Worm (Caenorhabditis elegans) whole organism, L2 larva: ENCODE data around the gene col-8.

Source experiments
- C34F6.9 ChIP-seq: fragments of 150-350 bp; optimal IDR thresholded peaks from 2 replicates; lab custom pipeline; 2014; ENCODE audit warnings: missing biosample characterization, missing genetic modification characterization
- F13H6.1 ChIP-seq: sonication (generic microtip); optimal IDR thresholded peaks from 2 replicates; lab custom pipeline; 2016; ENCODE audit warnings: missing genetic modification characterization, missing compliant biosample characterization
- R02D3.7 ChIP-seq: fragments of 150-350 bp; optimal IDR thresholded peaks from 2 replicates; lab custom pipeline; 2014; ENCODE audit warnings: missing biosample characterization, missing genetic modification characterization
- Y55F3AM.14 ChIP-seq: fragments of 200-800 bp; sonication (Bioruptor generic); optimal IDR thresholded peaks from 2 replicates; lab custom pipeline; 2018; ENCODE audit warnings: mild to moderate bottlenecking, missing genetic modification characterization, missing compliant biosample characterization
- alr-1 ChIP-seq: fragments of 150-350 bp; optimal IDR thresholded peaks from 2 replicates; lab custom pipeline; 2014; ENCODE audit warnings: missing biosample characterization, missing genetic modification characterization
- aly-2 ChIP-seq: fragments of 150-350 bp; optimal IDR thresholded peaks from 2 replicates; lab custom pipeline; 2014; ENCODE audit warnings: missing biosample characterization, missing genetic modification characterization
- ama-1 ChIP-seq: fragments of 150-350 bp; optimal IDR thresholded peaks from 2 replicates; lab custom pipeline; 2018; ENCODE audit warnings: inconsistent platforms
- blmp-1 ChIP-seq: sonication (generic microtip); optimal IDR thresholded peaks from 2 replicates; lab custom pipeline; 2017; ENCODE audit warnings: missing genetic modification characterization, mild to moderate bottlenecking, missing compliant biosample characterization, antibody characterized with exemption, moderate library complexity; ENCODE audit not compliant: insufficient read depth
- ceh-82 ChIP-seq: fragments of 150-350 bp; optimal IDR thresholded peaks from 2 replicates; lab custom pipeline; 2014; ENCODE audit warnings: missing biosample characterization, missing genetic modification characterization
- crh-2 ChIP-seq: sonication (generic microtip); optimal IDR thresholded peaks from 2 replicates; lab custom pipeline; 2017; ENCODE audit warnings: missing biosample characterization, missing genetic modification characterization
- dmd-4 ChIP-seq: sonication (generic microtip); optimal IDR thresholded peaks from 2 replicates; lab custom pipeline; 2017; ENCODE audit warnings: missing biosample characterization, missing genetic modification characterization
- egl-27 ChIP-seq: sonication (generic microtip); optimal IDR thresholded peaks from 3 replicates; lab custom pipeline; 2017; ENCODE audit warnings: missing biosample characterization, missing genetic modification reagents, missing genetic modification characterization
- elt-1 ChIP-seq: fragments of 150-350 bp; optimal IDR thresholded peaks from 2 replicates; lab custom pipeline; 2014; ENCODE audit warnings: missing biosample characterization, missing genetic modification characterization
- elt-3 ChIP-seq: sonication (generic microtip); optimal IDR thresholded peaks from 2 replicates; lab custom pipeline; 2017; ENCODE audit warnings: missing biosample characterization, missing genetic modification characterization
- fos-1 ChIP-seq: fragments of 150-350 bp; optimal IDR thresholded peaks from 2 replicates; lab custom pipeline; 2014; ENCODE audit warnings: missing biosample characterization, missing genetic modification characterization
- gmeb-1 ChIP-seq: fragments of 150-350 bp; optimal IDR thresholded peaks from 2 replicates; lab custom pipeline; 2014; ENCODE audit warnings: missing biosample characterization, missing genetic modification characterization
- lin-11 ChIP-seq: fragments of 150-350 bp; sonication (generic microtip); optimal IDR thresholded peaks from 2 replicates; lab custom pipeline; 2014; ENCODE audit warnings: missing biosample characterization, missing genetic modification characterization, inconsistent platforms, mixed read lengths
- lin-13 ChIP-seq: fragments of 150-350 bp; optimal IDR thresholded peaks from 2 replicates; lab custom pipeline; 2014; ENCODE audit warnings: missing biosample characterization, missing genetic modification reagents, missing genetic modification characterization
- lin-39 ChIP-seq: fragments of 150-350 bp; optimal IDR thresholded peaks from 2 replicates; lab custom pipeline; 2014; ENCODE audit warnings: missing biosample characterization, missing genetic modification reagents, missing genetic modification characterization
- mab-5 ChIP-seq: fragments of 150-350 bp; optimal IDR thresholded peaks from 2 replicates; lab custom pipeline; 2014; ENCODE audit warnings: missing biosample characterization, missing genetic modification characterization
- mbf-1 ChIP-seq: sonication (generic microtip); optimal IDR thresholded peaks from 2 replicates; lab custom pipeline; 2017; ENCODE audit warnings: missing biosample characterization, missing genetic modification characterization
- nhr-10 ChIP-seq: sonication (generic microtip); optimal IDR thresholded peaks from 2 replicates; lab custom pipeline; 2017; ENCODE audit warnings: missing biosample characterization, missing genetic modification characterization
- nhr-11 ChIP-seq: fragments of 150-350 bp; optimal IDR thresholded peaks from 2 replicates; lab custom pipeline; 2014; ENCODE audit warnings: missing biosample characterization, missing genetic modification characterization
- nhr-12 ChIP-seq: fragments of 150-350 bp; optimal IDR thresholded peaks from 2 replicates; lab custom pipeline; 2014; ENCODE audit warnings: missing biosample characterization, missing genetic modification characterization
- nhr-21 ChIP-seq: fragments of 150-350 bp; optimal IDR thresholded peaks from 2 replicates; lab custom pipeline; 2014; ENCODE audit warnings: missing biosample characterization, missing genetic modification characterization
- nhr-23 ChIP-seq: fragments of 150-350 bp; optimal IDR thresholded peaks from 2 replicates; lab custom pipeline; 2014; ENCODE audit warnings: missing biosample characterization, missing genetic modification reagents, missing genetic modification characterization
- nhr-237 ChIP-seq: fragments of 150-350 bp; optimal IDR thresholded peaks from 2 replicates; lab custom pipeline; 2014; ENCODE audit warnings: missing biosample characterization, missing genetic modification characterization
- nhr-6 ChIP-seq: fragments of 150-350 bp; optimal IDR thresholded peaks from 2 replicates; lab custom pipeline; 2014; ENCODE audit warnings: missing biosample characterization, missing genetic modification characterization
- nhr-77 ChIP-seq: fragments of 150-350 bp; optimal IDR thresholded peaks from 2 replicates; lab custom pipeline; 2014; ENCODE audit warnings: missing biosample characterization, missing genetic modification characterization
- peb-1 ChIP-seq: fragments of 150-350 bp; optimal IDR thresholded peaks from 2 replicates; lab custom pipeline; 2014; ENCODE audit warnings: missing biosample characterization, missing genetic modification characterization
- sem-4 ChIP-seq: fragments of 150-350 bp; optimal IDR thresholded peaks from 2 replicates; lab custom pipeline; 2014; ENCODE audit warnings: missing biosample characterization, missing genetic modification reagents, missing genetic modification characterization
- skn-1 ChIP-seq: sonication (generic microtip); optimal IDR thresholded peaks from 2 replicates; lab custom pipeline; 2017; ENCODE audit warnings: missing biosample characterization, missing genetic modification characterization
- sma-9 ChIP-seq, 2 experiments: fragments of 150-350 bp in 1 of 2; sonication (generic microtip) in 1 of 2; optimal IDR thresholded peaks; 2 replicates each; lab custom pipeline; 2014 to 2016; ENCODE audit warnings: missing genetic modification characterization in 2 of 2, mild to moderate bottlenecking in 1 of 2, missing biosample characterization in 1 of 2, missing compliant biosample characterization in 1 of 2, missing genetic modification reagents in 1 of 2, moderate library complexity in 1 of 2
- snpc-4 ChIP-seq: fragments of 150-350 bp; optimal IDR thresholded peaks from 2 replicates; lab custom pipeline; 2014; ENCODE audit warnings: missing biosample characterization, missing genetic modification characterization
- unc-62 ChIP-seq: fragments of 150-350 bp; optimal IDR thresholded peaks from 2 replicates; lab custom pipeline; 2014; ENCODE audit warnings: missing biosample characterization, missing genetic modification reagents, missing genetic modification characterization
- ztf-1 ChIP-seq: fragments of 200-800 bp; sonication (Bioruptor generic); conservative IDR thresholded peaks from 2 replicates; pipeline ENCODE4 v1.3.6; 2022; ENCODE audit warnings: missing genetic modification characterization, missing compliant biosample characterization
- ztf-11 ChIP-seq: sonication (generic microtip); optimal IDR thresholded peaks from 2 replicates; lab custom pipeline; 2017; ENCODE audit warnings: missing biosample characterization, missing genetic modification characterization
- ztf-4 ChIP-seq: fragments of 150-350 bp; optimal IDR thresholded peaks from 2 replicates; lab custom pipeline; 2014; ENCODE audit warnings: missing biosample characterization, missing genetic modification characterization

The col-8 gene

DNA sequence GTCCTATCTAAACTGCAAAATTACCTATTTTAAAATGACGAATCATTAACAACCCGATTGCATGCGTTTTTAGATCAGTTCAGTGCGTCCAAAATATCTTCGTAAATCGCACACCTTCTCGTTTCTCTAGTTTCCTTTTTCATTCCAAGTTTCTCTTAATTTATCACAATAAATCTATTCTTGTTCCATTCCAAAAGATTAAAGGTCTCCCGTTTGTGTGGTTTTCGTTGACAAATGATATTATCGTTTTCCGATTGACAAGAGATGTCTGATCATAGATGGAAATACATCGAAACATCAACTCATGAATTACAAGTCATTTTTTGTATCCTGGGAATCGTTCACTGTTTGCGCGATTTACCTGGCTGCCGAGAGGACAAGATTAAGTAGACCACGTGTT is 27.2 kb downstream of the col-8 start:
- peak; percentile 42 for TF ChIP-seq nhr-21
- TF ChIP-seq mbf-1: no peak
- TF ChIP-seq nhr-6 (tag; lab: Kevin White, UChicago): no peak
- no peak for TF ChIP-seq nhr-11 (tag; lab: Kevin White, UChicago)
- TF ChIP-seq mab-5 (tag; lab: Kevin White, UChicago): no peak
- TF ChIP-seq skn-1 (tag; lab: Kevin White, UChicago): no peak
- TF ChIP-seq ztf-4 (tag; lab: Kevin White, UChicago): no peak
- TF ChIP-seq nhr-237 (tag; lab: Kevin White, UChicago): no peak
- TF ChIP-seq unc-62 (GFP tag; lab: Kevin White, UChicago): no peak
- TF ChIP-seq nhr-10: no peak
- no peak for TF ChIP-seq blmp-1 (tag; lab: Kevin White, UChicago)
- TF ChIP-seq egl-27 (tag; lab: Kevin White, UChicago): no peak
- no peak for TF ChIP-seq nhr-23 (tag; lab: Kevin White, UChicago)
- no peak for TF ChIP-seq lin-13
- no peak for TF ChIP-seq nhr-77 (tag; lab: Kevin White, UChicago)
- TF ChIP-seq sma-9 (GFP tag; optimal IDR thresholded peaks at IDR 0.05; lab: Kevin White, UChicago): peak; percentile 32
- TF ChIP-seq sma-9 (tag; optimal IDR thresholded peaks at IDR 0.05; lab: Kevin White, UChicago): no peak

DNA sequence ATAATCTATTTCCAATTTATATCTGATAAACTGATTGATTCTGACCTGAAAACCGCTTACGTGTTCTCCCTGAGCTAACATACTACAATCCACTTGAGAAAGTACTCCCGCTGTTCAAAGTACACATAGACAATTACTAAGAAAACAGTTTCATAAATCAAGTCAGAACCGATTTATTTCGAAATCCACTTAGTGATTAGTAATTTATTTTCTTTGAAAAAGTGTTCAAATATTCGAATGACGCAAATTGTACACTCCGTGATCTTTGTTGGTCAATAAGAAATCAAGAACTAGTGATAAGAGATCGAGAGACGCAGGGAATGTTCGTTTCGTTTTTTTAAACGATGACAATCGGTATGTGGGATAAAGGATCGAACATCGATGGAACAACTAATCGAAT is 27.9 kb downstream of the col-8 start:
- TF ChIP-seq fos-1 (tag; lab: Kevin White, UChicago): peak; percentile 52
- no peak for TF ChIP-seq snpc-4 (tag; lab: Kevin White, UChicago)
- TF ChIP-seq nhr-10: no peak
- no peak for TF ChIP-seq ztf-11 (tag; lab: Kevin White, UChicago)
- peak; percentile 42 for TF ChIP-seq F13H6.1 (tag; lab: Kevin White, UChicago)
- TF ChIP-seq, all 48 proteins: peak for 2

DNA sequence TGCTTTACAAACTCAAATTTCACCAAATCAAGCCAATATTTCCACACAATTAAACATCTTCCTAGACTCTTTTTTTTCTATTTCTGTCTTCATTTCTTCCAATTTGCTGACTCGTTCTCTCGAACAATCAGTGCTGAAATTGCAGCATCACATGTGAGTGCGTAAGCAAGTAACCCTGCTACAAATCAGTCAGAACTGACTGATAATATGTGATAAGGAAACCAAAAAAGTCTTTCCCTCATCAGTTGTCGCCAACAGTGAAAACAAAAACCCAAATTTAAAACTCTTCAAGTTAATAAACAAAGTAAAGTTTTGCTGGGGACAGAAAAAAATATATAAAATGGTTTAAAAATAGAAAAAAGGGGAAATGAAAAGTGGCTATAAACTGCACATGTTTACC is 28.9 kb downstream of the col-8 start:
- no peak for TF ChIP-seq ztf-1
- no peak for TF ChIP-seq lin-11 (tag; lab: Kevin White, UChicago)
- no peak for TF ChIP-seq nhr-10
- peak; percentile 37 for TF ChIP-seq gmeb-1 (tag; lab: Kevin White, UChicago)
- no peak for TF ChIP-seq aly-2 (tag; lab: Kevin White, UChicago)
- TF ChIP-seq dmd-4 (tag; lab: Kevin White, UChicago): no peak
- no peak for TF ChIP-seq elt-3 (tag; lab: Kevin White, UChicago)
- TF ChIP-seq nhr-23 (tag; lab: Kevin White, UChicago): no peak
- TF ChIP-seq snpc-4 (tag; lab: Kevin White, UChicago): no peak
- TF ChIP-seq nhr-12 (tag; lab: Kevin White, UChicago): no peak
- no peak for TF ChIP-seq sem-4 (tag; lab: Kevin White, UChicago)
- peak; percentile 90 for TF ChIP-seq fos-1 (tag; lab: Kevin White, UChicago)
- TF ChIP-seq mab-5 (tag; lab: Kevin White, UChicago): no peak
- TF ChIP-seq lin-39 (tag; lab: Kevin White, UChicago): no peak
- no peak for TF ChIP-seq ama-1 (lab: Kevin White, UChicago)
- TF ChIP-seq ztf-4 (tag; lab: Kevin White, UChicago): no peak
- no peak for TF ChIP-seq elt-1
- TF ChIP-seq crh-2: no peak

DNA sequence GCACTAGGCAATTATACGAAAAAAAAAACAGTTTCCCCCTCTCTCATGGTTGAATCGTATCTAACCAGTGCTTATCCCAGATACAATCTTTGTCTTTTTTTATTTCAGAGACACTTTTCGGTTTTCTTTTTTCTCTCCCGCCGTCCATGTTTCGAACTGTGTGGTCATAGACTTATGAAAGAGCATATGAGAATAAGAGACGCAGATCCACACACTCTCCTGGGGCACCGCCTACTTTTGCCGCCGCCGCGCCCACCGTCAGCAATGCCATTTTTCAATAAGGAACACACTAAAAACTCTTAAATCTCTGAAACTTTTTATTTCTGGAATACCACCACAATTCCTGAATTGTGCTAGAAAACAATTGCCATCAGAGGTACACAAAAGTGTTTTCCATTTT is 30.5 kb downstream of the col-8 start, which contains the start of gene prk-1:
Gene prk-1, plus strand, starts transcription at position 269 of the 400 bp plus-strand sequence.
- TF ChIP-seq nhr-77 (tag; lab: Kevin White, UChicago) (no peak), ceh-82 (tag; lab: Kevin White, UChicago) (no peak), crh-2 (no peak), peb-1 (tag; lab: Kevin White, UChicago) (no peak), lin-39 (tag; lab: Kevin White, UChicago) (no peak), skn-1 (tag; lab: Kevin White, UChicago) (no peak), R02D3.7 (tag; lab: Kevin White, UChicago) (no peak), sem-4 (tag; lab: Kevin White, UChicago) (no peak), blmp-1 (tag; lab: Kevin White, UChicago) (no peak), Y55F3AM.14 (GFP tag; lab: Kevin White, UChicago) (no peak), nhr-21 (no peak), nhr-237 (tag; lab: Kevin White, UChicago) (no peak), ama-1 (lab: Kevin White, UChicago) (no peak), mbf-1 (no peak), C34F6.9 (tag; lab: Kevin White, UChicago) (no peak), alr-1 (tag; lab: Kevin White, UChicago) (no peak), dmd-4 (tag; lab: Kevin White, UChicago) (no peak), unc-62 (GFP tag; lab: Kevin White, UChicago) (no peak)
- TF ChIP-seq, all 48 proteins: peak for 0
